Worm (Caenorhabditis elegans) whole organism, L2 larva: Measurements from ENCODE around the gene apc-11.

Experiments
- Y55F3AM.14 ChIP-seq: fragments of 200-800 bp; sonication (Bioruptor generic); optimal IDR thresholded peaks from 2 replicates; lab custom pipeline; 2018; ENCODE audit warnings: mild to moderate bottlenecking, missing genetic modification characterization, missing compliant biosample characterization
- ZK546.5 ChIP-seq: sonication (generic microtip); optimal IDR thresholded peaks from 2 replicates; lab custom pipeline; 2017; ENCODE audit warnings: missing biosample characterization, missing genetic modification characterization
- aly-2 ChIP-seq: fragments of 150-350 bp; optimal IDR thresholded peaks from 2 replicates; lab custom pipeline; 2014; ENCODE audit warnings: missing biosample characterization, missing genetic modification characterization
- blmp-1 ChIP-seq: sonication (generic microtip); optimal IDR thresholded peaks from 2 replicates; lab custom pipeline; 2017; ENCODE audit warnings: missing genetic modification characterization, mild to moderate bottlenecking, missing compliant biosample characterization, antibody characterized with exemption, moderate library complexity; ENCODE audit not compliant: insufficient read depth
- egl-27 ChIP-seq: sonication (generic microtip); optimal IDR thresholded peaks from 3 replicates; lab custom pipeline; 2017; ENCODE audit warnings: missing biosample characterization, missing genetic modification reagents, missing genetic modification characterization
- elt-3 ChIP-seq: sonication (generic microtip); optimal IDR thresholded peaks from 2 replicates; lab custom pipeline; 2017; ENCODE audit warnings: missing biosample characterization, missing genetic modification characterization
- nhr-129 ChIP-seq: fragments of 150-350 bp; optimal IDR thresholded peaks from 2 replicates; lab custom pipeline; 2014; ENCODE audit warnings: missing biosample characterization, missing genetic modification characterization
- nhr-237 ChIP-seq: fragments of 150-350 bp; optimal IDR thresholded peaks from 2 replicates; lab custom pipeline; 2014; ENCODE audit warnings: missing biosample characterization, missing genetic modification characterization
- nhr-25 ChIP-seq: fragments of 150-350 bp; sonication (generic microtip); optimal IDR thresholded peaks from 3 replicates; lab custom pipeline; 2014; ENCODE audit warnings: missing biosample characterization, missing genetic modification characterization
- ztf-11 ChIP-seq: sonication (generic microtip); optimal IDR thresholded peaks from 2 replicates; lab custom pipeline; 2017; ENCODE audit warnings: missing biosample characterization, missing genetic modification characterization

DNA sequence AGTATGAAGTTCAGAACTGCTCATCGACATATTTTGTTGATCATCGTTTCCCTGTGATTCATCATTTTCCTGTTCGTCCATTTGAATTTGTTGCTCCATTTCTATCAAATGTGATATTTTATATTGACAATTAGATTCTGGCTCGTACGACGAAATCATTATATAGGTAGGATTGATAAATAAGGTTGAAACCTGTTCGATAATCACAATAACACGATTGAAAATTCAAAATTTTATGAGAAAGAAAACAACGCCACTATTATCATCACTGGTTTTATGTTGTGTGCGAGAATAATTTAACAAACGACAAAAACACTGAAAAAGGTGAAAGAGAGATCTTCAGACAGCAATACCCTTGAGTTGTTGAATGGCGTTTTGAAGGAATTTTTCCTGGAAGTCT, at the start of gene apc-11:
- TF ChIP-seq egl-27 (tag; lab: Kevin White, UChicago) (no peak), elt-3 (no peak), nhr-25 (tag; lab: Kevin White, UChicago) (no peak), ztf-11 (no peak), Y55F3AM.14 (GFP tag; lab: Kevin White, UChicago) (no peak), nhr-129 (tag; lab: Kevin White, UChicago) (no peak), blmp-1 (tag; lab: Kevin White, UChicago) (no peak), aly-2 (tag; lab: Kevin White, UChicago) (no peak), ZK546.5 (tag; lab: Kevin White, UChicago) (no peak), nhr-237 (tag; lab: Kevin White, UChicago) (no peak)
